Fruit fly (Drosophila melanogaster) Kc167 (cell line): ENCODE data around the gene CG15431.

Experiments used
- Myc ChIP-seq: fragments of >200 bp; optimal IDR thresholded peaks from 2 replicates; lab custom pipeline; 2017; ENCODE audit warnings: missing external identifiers
- h ChIP-seq: fragments of >200 bp; optimal IDR thresholded peaks from 3 replicates; lab custom pipeline; 2018; ENCODE audit warnings: missing external identifiers
- psq ChIP-seq: fragments of >200 bp; optimal IDR thresholded peaks from 2 replicates; lab custom pipeline; 2017; ENCODE audit warnings: missing external identifiers

dm6 chr2L:4361438-4361975, 79.6 kb downstream of the CG15431 start, which contains the start of gene Traf4:
- TF ChIP-seq Myc (lab: Kevin White, UChicago) (no peak), psq (lab: Kevin White, UChicago) (no peak), h (no peak)
